Fruit fly (Drosophila melanogaster) whole organism, embryonic: ENCODE measurements around the gene CG11370.
A peak's percentile ranks its signal among the peaks of the same experiment; 100 is the strongest.

ENCODE experiments used
- Ada2b ChIP-seq: fragments of 200-800 bp; sonication (Bioruptor generic); IDR thresholded peaks from 2 replicates; pipeline ENCODE4 v1.3.6; 2022; ENCODE audit warnings: missing biosample characterization, missing genetic modification characterization
- Atf3 ChIP-seq: fragments of 200-800 bp; sonication (Bioruptor generic); optimal IDR thresholded peaks from 3 replicates; lab custom pipeline; 2016; ENCODE audit warnings: missing biosample characterization, missing genetic modification characterization
- Awh ChIP-seq: fragments of 200-800 bp; sonication (Bioruptor generic); IDR thresholded peaks from 2 replicates; pipeline ENCODE4, ENCODE4 v1.3.6; 2022; ENCODE audit warnings: missing biosample characterization, missing genetic modification characterization
- Bgb ChIP-seq: fragments of 200-800 bp; sonication (Bioruptor generic); IDR thresholded peaks from 2 replicates; pipeline ENCODE4 v1.3.6; 2022; ENCODE audit warnings: missing biosample characterization, missing genetic modification characterization; ENCODE audit not compliant: partially characterized antibody
- CG15011 ChIP-seq: fragments of 200-800 bp; sonication (Bioruptor generic); optimal IDR thresholded peaks from 3 replicates; lab custom pipeline; 2018; ENCODE audit warnings: missing biosample characterization, mild to moderate bottlenecking, missing genetic modification characterization
- CG17829 ChIP-seq: fragments of 200-800 bp; optimal IDR thresholded peaks from 2 replicates; lab custom pipeline; 2019; ENCODE audit warnings: missing biosample characterization, mild to moderate bottlenecking, missing genetic modification characterization, moderate library complexity
- CG1832 ChIP-seq: fragments of 200-800 bp; sonication (Bioruptor generic); optimal IDR thresholded peaks from 2 replicates; lab custom pipeline; 2017; ENCODE audit warnings: missing biosample characterization, mild to moderate bottlenecking, missing genetic modification characterization, inconsistent platforms
- CG2116 ChIP-seq: fragments of 200-800 bp; sonication (Bioruptor generic); optimal IDR thresholded peaks from 3 replicates; lab custom pipeline; 2018; ENCODE audit warnings: missing biosample characterization, mild to moderate bottlenecking, missing genetic modification characterization
- CG2199 ChIP-seq: fragments of 200-800 bp; sonication (Bioruptor generic); IDR thresholded peaks from 3 replicates; pipeline ENCODE4 v1.3.6; 2022; ENCODE audit warnings: missing biosample characterization, missing genetic modification characterization
- CG3995 ChIP-seq: fragments of 200-800 bp; sonication (Bioruptor generic); optimal IDR thresholded peaks from 3 replicates; lab custom pipeline; 2016; ENCODE audit warnings: missing biosample characterization, missing genetic modification characterization
- CG4404 ChIP-seq: fragments of 200-800 bp; sonication (Bioruptor generic); IDR thresholded peaks from 2 replicates; pipeline ENCODE4 v1.3.6; 2022; ENCODE audit warnings: missing biosample characterization, missing genetic modification characterization
- CG6689 ChIP-seq: fragments of 200-800 bp; sonication (Bioruptor generic); IDR thresholded peaks from 2 replicates; pipeline ENCODE4 v1.3.6; 2022; ENCODE audit warnings: missing biosample characterization, missing genetic modification characterization
- CG7357 ChIP-seq: fragments of 200-800 bp; sonication (Bioruptor generic); IDR thresholded peaks from 3 replicates; pipeline ENCODE4 v1.3.6; 2022; ENCODE audit warnings: missing biosample characterization, missing genetic modification characterization
- CG7839 ChIP-seq: fragments of 200-800 bp; sonication (Bioruptor generic); optimal IDR thresholded peaks from 3 replicates; lab custom pipeline; 2018; ENCODE audit warnings: missing biosample characterization, mild to moderate bottlenecking, missing genetic modification characterization, moderate library complexity
- CG8281 ChIP-seq: fragments of 200-800 bp; sonication (Bioruptor generic); optimal IDR thresholded peaks from 2 replicates; lab custom pipeline; 2018; ENCODE audit warnings: missing biosample characterization, mild to moderate bottlenecking, missing genetic modification characterization, moderate library complexity
- CG8290 ChIP-seq, 3 experiments: fragments of 200-800 bp; sonication (Bioruptor generic); optimal IDR thresholded peaks; 2 replicates each; lab custom pipeline; 2016 to 2019; ENCODE audit warnings: missing biosample characterization in 3 of 3, missing genetic modification characterization in 3 of 3, mild to moderate bottlenecking in 2 of 3, moderate library complexity in 1 of 3
- CG9727 ChIP-seq: fragments of 200-800 bp; sonication (Bioruptor generic); optimal IDR thresholded peaks from 3 replicates; lab custom pipeline; 2017; ENCODE audit warnings: missing biosample characterization, mild to moderate bottlenecking, missing genetic modification characterization
- CTCF ChIP-seq: fragments of 200-800 bp; sonication (Bioruptor generic); optimal IDR thresholded peaks from 2 replicates; lab custom pipeline; 2017; ENCODE audit warnings: missing biosample characterization, mild to moderate bottlenecking, missing genetic modification characterization, moderate library complexity
- Camta ChIP-seq: fragments of 200-800 bp; sonication (Bioruptor generic); optimal IDR thresholded peaks from 2 replicates; lab custom pipeline; 2016; ENCODE audit warnings: missing biosample characterization, missing genetic modification characterization
- Dll ChIP-seq: fragments of 200-800 bp; sonication (Bioruptor generic); IDR thresholded peaks from 4 replicates; pipeline ENCODE4 v1.3.6; 2022; ENCODE audit warnings: missing biosample characterization, missing genetic modification characterization; ENCODE audit not compliant: partially characterized antibody
- Dp ChIP-seq: fragments of 200-800 bp; sonication (Bioruptor generic); optimal IDR thresholded peaks from 2 replicates; lab custom pipeline; 2018; ENCODE audit warnings: missing biosample characterization, mild to moderate bottlenecking, missing genetic modification characterization, moderate library complexity
- Dref ChIP-seq: fragments of 200-800 bp; sonication (Bioruptor generic); IDR thresholded peaks from 2 replicates; pipeline ENCODE4 v1.3.6; 2022; ENCODE audit warnings: missing biosample characterization, missing genetic modification characterization
- E2f2 ChIP-seq: fragments of 200-800 bp; sonication (Bioruptor generic); IDR thresholded peaks from 2 replicates; pipeline ENCODE4 v1.3.6; 2022; ENCODE audit warnings: missing biosample characterization, missing genetic modification characterization
- Elba2 ChIP-seq: fragments of 200-800 bp; sonication (Bioruptor generic); optimal IDR thresholded peaks from 3 replicates; lab custom pipeline; 2016; ENCODE audit warnings: missing biosample characterization, missing genetic modification characterization
- Hand ChIP-seq: fragments of 200-800 bp; sonication (Bioruptor generic); optimal IDR thresholded peaks from 2 replicates; lab custom pipeline; 2017; ENCODE audit warnings: mild to moderate bottlenecking, missing biosample characterization, missing genetic modification reagents, missing genetic modification characterization
- HmgD ChIP-seq: fragments of 200-800 bp; sonication (Bioruptor generic); optimal IDR thresholded peaks from 3 replicates; lab custom pipeline; 2016; ENCODE audit warnings: missing biosample characterization, missing genetic modification characterization
- Hr78 ChIP-seq, 2 experiments: fragments of 200-800 bp in 1 of 2; fragments of >200 bp in 1 of 2; sonication (Bioruptor generic) in 1 of 2; optimal IDR thresholded peaks; 2 replicates each; lab custom pipeline; 2017 to 2019; ENCODE audit warnings: missing biosample characterization in 2 of 2, missing genetic modification characterization in 2 of 2, mild to moderate bottlenecking in 1 of 2, moderate library complexity in 1 of 2
- Jarid2 ChIP-seq: fragments of 200-800 bp; sonication (Bioruptor generic); optimal IDR thresholded peaks from 3 replicates; lab custom pipeline; 2017; ENCODE audit warnings: mild to moderate bottlenecking, missing biosample characterization, missing genetic modification reagents, missing genetic modification characterization
- MTF-1 ChIP-seq: fragments of 200-800 bp; sonication (Bioruptor generic); optimal IDR thresholded peaks from 2 replicates; lab custom pipeline; 2018; ENCODE audit warnings: missing biosample characterization, mild to moderate bottlenecking, missing genetic modification characterization, borderline replicate concordance
- Med ChIP-seq: fragments of 200-800 bp; sonication (Bioruptor generic); peaks from one replicate; lab custom pipeline; 2016; ENCODE audit warnings: missing biosample characterization, missing genetic modification characterization, mild to moderate bottlenecking, inconsistent platforms, moderate library complexity
- Meics ChIP-seq: fragments of 200-800 bp; sonication (Bioruptor generic); optimal IDR thresholded peaks from 2 replicates; lab custom pipeline; 2017; ENCODE audit warnings: missing biosample characterization, mild to moderate bottlenecking, missing genetic modification characterization
- Sox102F ChIP-seq: fragments of 200-800 bp; sonication (Bioruptor generic); optimal IDR thresholded peaks from 2 replicates; lab custom pipeline; 2018; ENCODE audit warnings: missing biosample characterization, mild to moderate bottlenecking, missing genetic modification characterization, moderate library complexity
- cg ChIP-seq: fragments of 200-800 bp; sonication (Bioruptor generic); optimal IDR thresholded peaks from 3 replicates; lab custom pipeline; 2019; ENCODE audit warnings: missing biosample characterization, mild to moderate bottlenecking, missing genetic modification characterization, moderate library complexity
- dmrt99B ChIP-seq: fragments of 200-800 bp; sonication (Bioruptor generic); optimal IDR thresholded peaks from 2 replicates; lab custom pipeline; 2018; ENCODE audit warnings: missing biosample characterization, mild to moderate bottlenecking, missing genetic modification characterization, moderate library complexity
- exex ChIP-seq: fragments of 200-800 bp; sonication (Bioruptor generic); optimal IDR thresholded peaks from 4 replicates; lab custom pipeline; 2018; ENCODE audit warnings: missing biosample characterization, mild to moderate bottlenecking, missing genetic modification characterization, moderate library complexity
- ftz-f1 ChIP-seq: fragments of 200-800 bp; sonication (Bioruptor generic); optimal IDR thresholded peaks from 2 replicates; lab custom pipeline; 2016; ENCODE audit warnings: missing biosample characterization, missing genetic modification characterization
- knrl ChIP-seq: fragments of 200-800 bp; sonication (Bioruptor generic); IDR thresholded peaks from 3 replicates; pipeline ENCODE4 v1.3.6; 2022; ENCODE audit warnings: missing biosample characterization, missing genetic modification characterization; ENCODE audit not compliant: partially characterized antibody
- lab ChIP-seq: fragments of 200-800 bp; sonication (Bioruptor generic); optimal IDR thresholded peaks from 3 replicates; lab custom pipeline; 2017; ENCODE audit warnings: missing biosample characterization, missing genetic modification characterization, mild to moderate bottlenecking, moderate library complexity, missing genetic modification reagents
- lbe ChIP-seq: fragments of 200-800 bp; sonication (Bioruptor generic); optimal IDR thresholded peaks from 2 replicates; lab custom pipeline; 2016; ENCODE audit warnings: missing biosample characterization, mild to moderate bottlenecking, missing genetic modification characterization
- lola ChIP-seq, 3 experiments: fragments of >200 bp in 2 of 3; fragments of 200-800 bp in 1 of 3; sonication (Bioruptor generic) in 1 of 3; optimal IDR thresholded peaks; 2 replicates each; lab custom pipeline; 2017 to 2019; ENCODE audit warnings: missing biosample characterization in 3 of 3, missing genetic modification characterization in 3 of 3, mild to moderate bottlenecking in 1 of 3, moderate library complexity in 1 of 3
- sens ChIP-seq: fragments of 200-800 bp; sonication (Bioruptor generic); peaks from one replicate; lab custom pipeline; 2016; ENCODE audit warnings: missing biosample characterization, missing genetic modification characterization
- sens-2 ChIP-seq: fragments of 200-800 bp; sonication (Bioruptor generic); IDR thresholded peaks from 2 replicates; pipeline ENCODE4 v1.3.6; 2022; ENCODE audit warnings: missing biosample characterization, missing genetic modification characterization
- sug ChIP-seq: fragments of 200-800 bp; optimal IDR thresholded peaks from 2 replicates; lab custom pipeline; 2019; ENCODE audit warnings: missing biosample characterization, mild to moderate bottlenecking, missing genetic modification characterization, moderate library complexity
- zfh1 ChIP-seq: fragments of 200-800 bp; sonication (Bioruptor generic); IDR thresholded peaks from 3 replicates; pipeline ENCODE4 v1.3.6; 2022; ENCODE audit warnings: missing biosample characterization, missing genetic modification characterization

The CG11370 gene

dm6 chr3L:22729466-22729865 lies 17.5 kb downstream of the CG11370 start, which contains the start of gene CG32454:
Gene CG32454, plus strand, starts transcription at chr3L:22729766.
- TF ChIP-seq lbe (GFP tag; lab: Kevin White, UChicago) = no peak
- TF ChIP-seq, all 482 proteins: peak for 0

- TF ChIP-seq lab (GFP tag; lab: Kevin White, UChicago) (peak; percentile 41), CG4404 (GFP tag; lab: Robert Waterston, UW) (no peak)
- TF ChIP-seq, all 482 proteins: peak for 1
Measured at dm6 chr3L:22731393-22731792, 19.4 kb downstream of the CG11370 start.

- TF ChIP-seq Awh (GFP tag; lab: Robert Waterston, UW) = no peak
- TF ChIP-seq CG3995 = no peak
- TF ChIP-seq Dll (GFP tag; lab: Robert Waterston, UW) = no peak
- peak; percentile 22; the same call in 1 of the 3 replicates for TF ChIP-seq knrl (GFP tag; lab: Robert Waterston, UW)
- peak; percentile 31 for TF ChIP-seq Dp (GFP tag; lab: Kevin White, UChicago)
- TF ChIP-seq MTF-1 (GFP tag; lab: Kevin White, UChicago) = no peak
- TF ChIP-seq zfh1 (GFP tag; lab: Robert Waterston, UW) = no peak
- TF ChIP-seq ftz-f1 (GFP tag; lab: Kevin White, UChicago) = peak; percentile 74
- peak; percentile 45 for TF ChIP-seq sens (GFP tag; lab: Kevin White, UChicago)
- no peak for TF ChIP-seq sens-2 (GFP tag; lab: Robert Waterston, UW)
- TF ChIP-seq Atf3 = no peak
- TF ChIP-seq CG6689 (GFP tag; lab: Robert Waterston, UW) = no peak
- 0 out of 3 replicates have a peak, but pooled peaks have one; percentile 13 for TF ChIP-seq CG2199 (GFP tag; lab: Robert Waterston, UW)
- no peak for TF ChIP-seq lola (GFP tag; optimal IDR thresholded peaks at IDR 0.05; lab: Kevin White, UChicago)
- TF ChIP-seq E2f2 (GFP tag; lab: Robert Waterston, UW) = peak; percentile 21; the same call in 1 of the 2 replicates
- no peak for TF ChIP-seq CG7839 (tag; lab: Kevin White, UChicago)
- peak; percentile 53 for TF ChIP-seq Bgb (GFP tag; lab: Robert Waterston, UW)
- TF ChIP-seq HmgD (GFP tag; lab: Kevin White, UChicago) = no peak
- TF ChIP-seq Dref (GFP tag; lab: Robert Waterston, UW) = no peak
- no peak for TF ChIP-seq Sox102F (GFP tag; lab: Kevin White, UChicago)
- no peak for TF ChIP-seq Hand
- peak; percentile 64 for TF ChIP-seq CTCF
- no peak for TF ChIP-seq cg (GFP tag; lab: Kevin White, UChicago)
- no peak for TF ChIP-seq Camta
- no peak for TF ChIP-seq Meics
- no peak for TF ChIP-seq CG8281
Measured at dm6 chr3L:22733607-22734006, 21.7 kb downstream of the CG11370 start.

DNA sequence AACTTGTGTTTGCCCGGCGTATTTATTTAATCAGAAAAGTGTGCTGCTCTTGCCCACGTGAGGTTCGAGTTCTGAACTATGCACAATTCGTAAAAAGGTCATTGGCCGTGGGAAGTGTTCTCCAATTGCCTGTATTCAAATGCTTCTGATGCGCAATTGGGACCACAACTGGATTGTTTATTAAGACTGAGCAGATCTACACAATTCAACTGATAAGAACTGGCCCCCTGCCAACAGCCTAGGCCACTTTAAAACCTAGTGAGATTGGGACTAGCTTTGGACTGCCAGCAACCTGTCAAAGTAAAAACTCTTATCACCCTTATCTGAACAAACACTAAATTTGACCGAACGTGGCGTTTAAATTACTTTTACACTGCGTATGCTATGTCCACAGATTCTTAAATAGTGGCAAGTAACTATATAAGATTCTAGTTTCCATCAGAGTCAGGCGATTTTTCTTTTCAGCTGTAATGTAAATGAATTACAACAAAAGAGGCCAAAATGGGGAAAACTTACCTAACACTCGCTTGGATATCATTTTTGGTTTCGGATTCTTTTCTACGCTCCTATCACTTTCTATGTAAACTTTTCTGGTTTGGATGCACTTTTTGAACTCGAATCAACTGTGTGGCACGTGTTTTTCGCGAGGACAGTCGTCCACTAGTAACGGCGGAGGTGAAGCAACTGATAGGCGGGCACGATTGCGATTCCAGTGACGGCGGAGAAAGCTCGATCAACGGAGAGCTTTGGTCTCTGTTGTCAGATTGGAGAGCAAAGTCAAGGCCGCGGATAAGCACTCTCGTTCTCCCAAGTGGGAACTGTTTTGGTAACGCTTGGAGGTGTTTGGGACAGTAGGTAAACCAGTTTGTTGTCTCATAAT lies 26.0 kb downstream of the CG11370 start, which contains the start of gene CG11241:
Gene CG11241 (minus strand): TSS at position 689 of the 880 bp plus-strand sequence.
- no peak for TF ChIP-seq Ada2b (GFP tag; lab: Robert Waterston, UW)
- peak; percentile 62 for TF ChIP-seq Elba2 (GFP tag; lab: Kevin White, UChicago)
- peak; percentile 22 for TF ChIP-seq exex
- no peak for TF ChIP-seq CG17829 (tag; lab: Kevin White, UChicago)
- TF ChIP-seq CG3995 = peak; percentile 51
- TF ChIP-seq dmrt99B (tag; lab: Kevin White, UChicago) = no peak
- TF ChIP-seq Hr78 (GFP tag; optimal IDR thresholded peaks at IDR 0.05; lab: Kevin White, UChicago) = peak in 1 of 2 experiments; percentile 18
- TF ChIP-seq Med = peak; percentile 64
- no peak for TF ChIP-seq CG15011 (GFP tag; lab: Kevin White, UChicago)
- TF ChIP-seq CG2116 = no peak
- TF ChIP-seq CG7357 (GFP tag; lab: Robert Waterston, UW) = no peak
- TF ChIP-seq CG1832 (GFP tag; lab: Kevin White, UChicago) = no peak
- TF ChIP-seq sug (tag; lab: Kevin White, UChicago) = peak; percentile 100
- no peak for TF ChIP-seq CG8290 (GFP tag; optimal IDR thresholded peaks at IDR 0.05; lab: Kevin White, UChicago)
- peak in 1 of 2 experiments; percentile 1 for TF ChIP-seq CG8290 (tag; optimal IDR thresholded peaks at IDR 0.05; lab: Kevin White, UChicago)
- TF ChIP-seq Jarid2 (GFP tag; lab: Kevin White, UChicago) = peak; percentile 40
- peak; percentile 84 for TF ChIP-seq ftz-f1 (GFP tag; lab: Kevin White, UChicago)
- TF ChIP-seq CG9727 = no peak
